Worm (Caenorhabditis elegans) whole organism, young adult: ENCODE data around the gene C03B1.1.

Experiments used
- F55B11.4 ChIP-seq: sonication (generic microtip); optimal IDR thresholded peaks from 2 replicates; lab custom pipeline; 2016; ENCODE audit warnings: missing compliant biosample characterization, missing genetic modification characterization, borderline replicate concordance; ENCODE audit not compliant: insufficient read depth
- T26A5.8 ChIP-seq: sonication (generic microtip); optimal IDR thresholded peaks from 2 replicates; lab custom pipeline; 2016; ENCODE audit warnings: missing genetic modification characterization, missing compliant biosample characterization
- attf-3 ChIP-seq: fragments of 200-800 bp; sonication (Bioruptor generic); conservative IDR thresholded peaks from 2 replicates; pipeline ENCODE4 v1.3.6; 2022; ENCODE audit warnings: missing genetic modification reagents, missing genetic modification characterization, missing compliant biosample characterization
- bed-1 ChIP-seq: fragments of 200-800 bp; sonication (Bioruptor generic); IDR thresholded peaks from 2 replicates; pipeline ENCODE4 v1.3.6; 2022; ENCODE audit warnings: missing genetic modification reagents, missing genetic modification characterization, missing compliant biosample characterization
- cebp-2 ChIP-seq: fragments of 200-800 bp; sonication (Bioruptor generic); IDR thresholded peaks from 2 replicates; pipeline ENCODE4 v1.3.6; 2022; ENCODE audit warnings: missing genetic modification characterization, missing compliant biosample characterization
- efl-1 ChIP-seq: fragments of 150-350 bp; optimal IDR thresholded peaks from 2 replicates; lab custom pipeline; 2014; ENCODE audit warnings: missing biosample characterization, missing genetic modification reagents, missing genetic modification characterization
- ets-4 ChIP-seq: fragments of 200-800 bp; sonication (Bioruptor generic); optimal IDR thresholded peaks from 2 replicates; lab custom pipeline; 2018; ENCODE audit warnings: mild to moderate bottlenecking, missing genetic modification characterization, missing compliant biosample characterization
- hlh-12 ChIP-seq: sonication (generic microtip); optimal IDR thresholded peaks from 2 replicates; lab custom pipeline; 2016; ENCODE audit warnings: missing genetic modification characterization, missing compliant biosample characterization
- lsl-1 ChIP-seq: fragments of 200-800 bp; sonication (Bioruptor generic); optimal IDR thresholded peaks from 2 replicates; lab custom pipeline; 2018; ENCODE audit warnings: mild to moderate bottlenecking, missing genetic modification characterization, moderate library complexity, missing compliant biosample characterization
- lsy-27 ChIP-seq: sonication (generic microtip); optimal IDR thresholded peaks from 2 replicates; lab custom pipeline; 2017; ENCODE audit warnings: missing genetic modification characterization, mild to moderate bottlenecking, missing compliant biosample characterization, antibody characterized with exemption, missing genotype, borderline replicate concordance; ENCODE audit not compliant: insufficient read depth
- sdz-38 ChIP-seq: sonication (generic microtip); optimal IDR thresholded peaks from 2 replicates; lab custom pipeline; 2016; ENCODE audit warnings: missing genotype, missing genetic modification characterization, missing compliant biosample characterization
- snpc-1.1 ChIP-seq: sonication (generic microtip); optimal IDR thresholded peaks from 2 replicates; lab custom pipeline; 2017; ENCODE audit warnings: missing genetic modification characterization, mild to moderate bottlenecking, missing compliant biosample characterization, antibody characterized with exemption, moderate library complexity, missing genotype, missing genetic modification reagents; ENCODE audit not compliant: insufficient read depth
- tlf-1 ChIP-seq: fragments of 200-800 bp; sonication (Bioruptor generic); optimal IDR thresholded peaks from 2 replicates; lab custom pipeline; 2018; ENCODE audit warnings: mild to moderate bottlenecking, missing genetic modification characterization, missing compliant biosample characterization
- ztf-22 ChIP-seq: fragments of 200-800 bp; sonication (Bioruptor generic); optimal IDR thresholded peaks from 2 replicates; lab custom pipeline; 2018; ENCODE audit warnings: mild to moderate bottlenecking, missing genetic modification characterization, moderate library complexity, missing compliant biosample characterization

DNA sequence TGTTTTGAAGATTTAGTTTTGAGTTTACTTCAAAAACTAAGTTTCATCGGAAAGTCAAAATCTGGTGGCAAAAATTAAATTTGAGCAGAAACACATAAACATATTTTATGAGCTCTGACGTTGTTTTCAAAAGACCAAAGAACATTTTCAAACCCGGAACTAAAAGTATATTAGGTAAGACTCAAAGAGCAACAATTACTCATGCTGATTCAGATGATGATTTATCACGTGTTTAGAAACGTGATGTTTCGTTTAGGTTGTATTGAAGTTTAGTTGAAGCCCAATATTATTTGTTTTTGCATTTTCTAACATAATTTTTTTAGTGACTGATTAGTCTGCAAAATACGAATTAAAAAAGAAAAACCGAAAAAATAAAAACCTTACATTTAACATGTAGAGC is 20.8 kb upstream of the C03B1.1 start:
- no peak for TF ChIP-seq snpc-1.1 (tag; lab: Kevin White, UChicago)
- TF ChIP-seq bed-1 (GFP tag; lab: Robert Waterston, UW), result no peak
- TF ChIP-seq tlf-1, result no peak
- no peak for TF ChIP-seq cebp-2
- TF ChIP-seq ztf-22, result no peak
- no peak for TF ChIP-seq ets-4 (GFP tag; lab: Kevin White, UChicago)
- no peak for TF ChIP-seq T26A5.8 (tag; lab: Kevin White, UChicago)
- TF ChIP-seq sdz-38 (tag; lab: Kevin White, UChicago), result no peak
- TF ChIP-seq F55B11.4 (tag; lab: Kevin White, UChicago), result no peak
- TF ChIP-seq attf-3 (GFP tag; lab: Robert Waterston, UW), result no peak
- TF ChIP-seq hlh-12 (tag; lab: Kevin White, UChicago), result no peak
- TF ChIP-seq lsl-1 (GFP tag; lab: Kevin White, UChicago), result no peak
- TF ChIP-seq lsy-27 (tag; lab: Kevin White, UChicago), result no peak
- no peak for TF ChIP-seq efl-1 (GFP tag; lab: Kevin White, UChicago)
